Fruit fly (Drosophila melanogaster) whole organism, embryonic: ENCODE measurements around the gene CG6431.
A peak's percentile ranks its signal among the peaks of the same experiment; 100 is the strongest.

Experiments used
- Aef1 ChIP-seq: fragments of 200-800 bp; sonication (Bioruptor generic); IDR thresholded peaks from 3 replicates; pipeline ENCODE4 v1.3.6; 2022; ENCODE audit warnings: missing biosample characterization, missing genetic modification characterization
- B-H1 ChIP-seq: fragments of 200-800 bp; sonication (Bioruptor generic); IDR thresholded peaks from 3 replicates; pipeline ENCODE4 v1.3.6; 2022; ENCODE audit warnings: missing biosample characterization, missing genetic modification characterization
- B-H2 ChIP-seq: fragments of 200-800 bp; sonication (Bioruptor generic); optimal IDR thresholded peaks from 2 replicates; lab custom pipeline; 2018; ENCODE audit warnings: missing biosample characterization, mild to moderate bottlenecking, missing genetic modification characterization
- CG10147 ChIP-seq: fragments of 200-800 bp; sonication (Bioruptor generic); optimal IDR thresholded peaks from 2 replicates; lab custom pipeline; 2019; ENCODE audit warnings: missing biosample characterization, mild to moderate bottlenecking, missing genetic modification characterization, moderate library complexity
- CG10543 ChIP-seq: fragments of 200-800 bp; sonication (Bioruptor generic); optimal IDR thresholded peaks from 3 replicates; lab custom pipeline; 2017; ENCODE audit warnings: missing biosample characterization, mild to moderate bottlenecking, missing genetic modification characterization, moderate library complexity
- CG11093 ChIP-seq: fragments of 200-800 bp; sonication (Bioruptor generic); IDR thresholded peaks from 3 replicates; pipeline ENCODE4 v1.3.6; 2022; ENCODE audit warnings: missing biosample characterization, missing genetic modification characterization
- CG11247 ChIP-seq: fragments of 200-800 bp; sonication (Bioruptor generic); IDR thresholded peaks from 2 replicates; pipeline ENCODE4 v1.3.6; 2022; ENCODE audit warnings: missing biosample characterization, missing genetic modification characterization
- CG11560 ChIP-seq: fragments of 200-800 bp; sonication (Bioruptor generic); IDR thresholded peaks from 3 replicates; pipeline ENCODE4 v1.3.6; 2022; ENCODE audit warnings: missing biosample characterization, missing genetic modification characterization
- CG11695 ChIP-seq: fragments of 200-800 bp; sonication (Bioruptor generic); IDR thresholded peaks from 3 replicates; pipeline ENCODE4 v1.3.6; 2022; ENCODE audit warnings: missing biosample characterization, missing genetic modification characterization
- CG11723 ChIP-seq: fragments of 200-800 bp; sonication (Bioruptor generic); optimal IDR thresholded peaks from 2 replicates; lab custom pipeline; 2017; ENCODE audit warnings: missing biosample characterization, mild to moderate bottlenecking, missing genetic modification characterization
- CG14710 ChIP-seq: fragments of 200-800 bp; sonication (Bioruptor generic); optimal IDR thresholded peaks from 3 replicates; lab custom pipeline; 2019; ENCODE audit warnings: missing biosample characterization, mild to moderate bottlenecking, missing genetic modification characterization, moderate library complexity
- CG15514 ChIP-seq: fragments of 200-800 bp; sonication (Bioruptor generic); optimal IDR thresholded peaks from 3 replicates; lab custom pipeline; 2017; ENCODE audit warnings: missing biosample characterization, missing genetic modification characterization, mild to moderate bottlenecking, moderate library complexity, missing genetic modification reagents
- CG16813 ChIP-seq: fragments of 200-800 bp; sonication (Bioruptor generic); IDR thresholded peaks from 3 replicates; pipeline ENCODE4 v1.3.6; 2022; ENCODE audit warnings: missing biosample characterization, missing genetic modification characterization; ENCODE audit not compliant: partially characterized antibody
- CG17912 ChIP-seq: fragments of 200-800 bp; sonication (Bioruptor generic); optimal IDR thresholded peaks from 2 replicates; lab custom pipeline; 2018; ENCODE audit warnings: missing biosample characterization, mild to moderate bottlenecking, missing genetic modification characterization
- CG2120 ChIP-seq: fragments of 200-800 bp; sonication (Bioruptor generic); optimal IDR thresholded peaks from 3 replicates; lab custom pipeline; 2016; ENCODE audit warnings: missing biosample characterization, missing genetic modification characterization
- CG2678 ChIP-seq: fragments of 200-800 bp; sonication (Bioruptor generic); optimal IDR thresholded peaks from 3 replicates; lab custom pipeline; 2019; ENCODE audit warnings: missing biosample characterization, mild to moderate bottlenecking, missing genetic modification characterization, moderate library complexity
- CG32767 ChIP-seq: fragments of 200-800 bp; sonication (Bioruptor generic); IDR thresholded peaks from 2 replicates; pipeline ENCODE4 v1.3.6; 2022; ENCODE audit warnings: missing biosample characterization, missing genetic modification characterization
- CG4707 ChIP-seq: fragments of 200-800 bp; sonication (Bioruptor generic); optimal IDR thresholded peaks from 2 replicates; lab custom pipeline; 2018; ENCODE audit warnings: missing biosample characterization, mild to moderate bottlenecking, missing genetic modification characterization, moderate library complexity
- CG6654 ChIP-seq: fragments of 200-800 bp; sonication (Bioruptor generic); optimal IDR thresholded peaks from 2 replicates; lab custom pipeline; 2017; ENCODE audit warnings: missing biosample characterization, mild to moderate bottlenecking, missing genetic modification characterization
- CG8089 ChIP-seq: fragments of 200-800 bp; sonication (Bioruptor generic); optimal IDR thresholded peaks from 3 replicates; lab custom pipeline; 2016; ENCODE audit warnings: missing biosample characterization, missing genetic modification characterization
- CG8944 ChIP-seq: fragments of 200-800 bp; sonication (Bioruptor generic); optimal IDR thresholded peaks from 3 replicates; lab custom pipeline; 2016; ENCODE audit warnings: missing biosample characterization, missing genetic modification characterization
- CG9817 ChIP-seq: fragments of 200-800 bp; sonication (Bioruptor generic); optimal IDR thresholded peaks from 2 replicates; lab custom pipeline; 2018; ENCODE audit warnings: missing biosample characterization, mild to moderate bottlenecking, missing genetic modification characterization, moderate library complexity
- CHES-1-like ChIP-seq: fragments of 200-800 bp; sonication (Bioruptor generic); optimal IDR thresholded peaks from 2 replicates; lab custom pipeline; 2016; ENCODE audit warnings: missing biosample characterization, missing genetic modification characterization
- Deaf1 ChIP-seq: fragments of 200-800 bp; optimal IDR thresholded peaks from 3 replicates; lab custom pipeline; 2019; ENCODE audit warnings: missing biosample characterization, mild to moderate bottlenecking, missing genetic modification characterization, moderate library complexity
- Dek ChIP-seq: fragments of 200-800 bp; sonication (Bioruptor generic); optimal IDR thresholded peaks from 3 replicates; lab custom pipeline; 2019; ENCODE audit warnings: missing biosample characterization, mild to moderate bottlenecking, missing genetic modification characterization, moderate library complexity
- Doc2 ChIP-seq: fragments of 200-800 bp; sonication (Bioruptor generic); IDR thresholded peaks from 2 replicates; pipeline ENCODE4 v1.3.6; 2022; ENCODE audit warnings: missing biosample characterization, missing genetic modification characterization
- Gsc ChIP-seq: fragments of 200-800 bp; sonication (Bioruptor generic); IDR thresholded peaks from 2 replicates; pipeline ENCODE4 v1.3.6; 2022; ENCODE audit warnings: missing biosample characterization, missing genetic modification characterization
- H15 ChIP-seq: fragments of 200-800 bp; sonication (Bioruptor generic); IDR thresholded peaks from 3 replicates; pipeline ENCODE4 v1.3.6; 2022; ENCODE audit warnings: missing biosample characterization, missing genetic modification characterization
- HLH3B ChIP-seq: fragments of 200-800 bp; sonication (Bioruptor generic); IDR thresholded peaks from 2 replicates; pipeline ENCODE4 v1.3.6; 2022; ENCODE audit warnings: missing biosample characterization, missing genetic modification characterization
- Hmr ChIP-seq: fragments of 200-800 bp; sonication (Bioruptor generic); optimal IDR thresholded peaks from 3 replicates; lab custom pipeline; 2017; ENCODE audit warnings: mild to moderate bottlenecking, missing biosample characterization, missing genetic modification reagents, missing genetic modification characterization
- Meics ChIP-seq: fragments of 200-800 bp; sonication (Bioruptor generic); optimal IDR thresholded peaks from 2 replicates; lab custom pipeline; 2017; ENCODE audit warnings: missing biosample characterization, mild to moderate bottlenecking, missing genetic modification characterization
- Mrtf ChIP-seq: fragments of 200-800 bp; sonication (Bioruptor generic); IDR thresholded peaks from 3 replicates; pipeline ENCODE4 v1.3.6; 2022; ENCODE audit warnings: missing biosample characterization, missing genetic modification characterization
- NfI ChIP-seq: fragments of 200-800 bp; sonication (Bioruptor generic); optimal IDR thresholded peaks from 3 replicates; lab custom pipeline; 2018; ENCODE audit warnings: missing biosample characterization, mild to moderate bottlenecking, missing genetic modification characterization, moderate library complexity
- Optix ChIP-seq: fragments of 200-800 bp; sonication (Bioruptor generic); IDR thresholded peaks from 3 replicates; pipeline ENCODE4 v1.3.6; 2022; ENCODE audit warnings: missing biosample characterization, missing genetic modification characterization
- Six4 ChIP-seq: fragments of 200-800 bp; sonication (Bioruptor generic); optimal IDR thresholded peaks from 2 replicates; lab custom pipeline; 2016; ENCODE audit warnings: missing biosample characterization, missing genetic modification characterization
- Xrp1 ChIP-seq: fragments of 200-800 bp; sonication (Bioruptor generic); IDR thresholded peaks from 2 replicates; pipeline ENCODE4 v1.3.6; 2022; ENCODE audit warnings: missing biosample characterization, missing genetic modification characterization
- cato ChIP-seq: fragments of 200-800 bp; sonication (Bioruptor generic); optimal IDR thresholded peaks from 2 replicates; lab custom pipeline; 2016; ENCODE audit warnings: missing biosample characterization, missing genetic modification characterization, borderline replicate concordance
- eve ChIP-seq, 2 experiments: fragments of >200 bp; optimal IDR thresholded peaks; 2 replicates each; lab custom pipeline; 2017; ENCODE audit warnings: missing biosample characterization in 2 of 2, missing genetic modification characterization in 2 of 2
- gcm2 ChIP-seq: fragments of 200-800 bp; sonication (Bioruptor generic); optimal IDR thresholded peaks from 2 replicates; lab custom pipeline; 2016; ENCODE audit warnings: missing biosample characterization, missing genetic modification characterization
- gsb ChIP-seq: fragments of 200-800 bp; sonication (Bioruptor generic); IDR thresholded peaks from 2 replicates; pipeline ENCODE4 v1.3.6; 2022; ENCODE audit warnings: missing biosample characterization, missing genetic modification characterization
- hkb ChIP-seq, 2 experiments: fragments of 200-800 bp in 1 of 2; fragments of >200 bp in 1 of 2; sonication (Bioruptor generic) in 1 of 2; IDR thresholded peaks in 1 of 2; optimal IDR thresholded peaks in 1 of 2; 2 replicates each; pipeline versions ENCODE4 v1.3.6 to Lab custom; 2017 to 2022; ENCODE audit warnings: missing biosample characterization in 1 of 2, missing genetic modification characterization in 1 of 2
- inv ChIP-seq: fragments of 200-800 bp; sonication (Bioruptor generic); IDR thresholded peaks from 2 replicates; pipeline ENCODE4 v1.3.6; 2022; ENCODE audit warnings: missing biosample characterization, missing genetic modification characterization; ENCODE audit not compliant: partially characterized antibody
- klu ChIP-seq: fragments of 200-800 bp; sonication (Bioruptor generic); IDR thresholded peaks from 2 replicates; pipeline ENCODE4 v1.3.6; 2022; ENCODE audit warnings: missing biosample characterization, missing genetic modification characterization
- peb ChIP-seq: fragments of 200-800 bp; sonication (Bioruptor generic); IDR thresholded peaks from 2 replicates; pipeline ENCODE4 v1.3.6; 2022; ENCODE audit warnings: missing biosample characterization, missing genetic modification characterization
- pzg ChIP-seq: fragments of 200-800 bp; sonication (Bioruptor generic); optimal IDR thresholded peaks from 3 replicates; lab custom pipeline; 2018; ENCODE audit warnings: missing biosample characterization, mild to moderate bottlenecking, missing genetic modification characterization, moderate library complexity
- salm ChIP-seq: fragments of 200-800 bp; sonication (Bioruptor generic); optimal IDR thresholded peaks from 2 replicates; lab custom pipeline; 2018; ENCODE audit warnings: missing biosample characterization, mild to moderate bottlenecking, missing genetic modification characterization
- sisA ChIP-seq: fragments of 200-800 bp; sonication (Bioruptor generic); IDR thresholded peaks from 2 replicates; pipeline ENCODE4 v1.3.6; 2022; ENCODE audit warnings: missing biosample characterization, missing genetic modification characterization
- slp2 ChIP-seq: fragments of 200-800 bp; sonication (Bioruptor generic); optimal IDR thresholded peaks from 2 replicates; lab custom pipeline; 2016; ENCODE audit warnings: missing biosample characterization, missing genetic modification characterization
- tup ChIP-seq: fragments of 200-800 bp; sonication (Bioruptor generic); optimal IDR thresholded peaks from 2 replicates; lab custom pipeline; 2016; ENCODE audit warnings: missing biosample characterization, mild to moderate bottlenecking, missing genetic modification characterization, moderate library complexity
- zfh1 ChIP-seq: fragments of 200-800 bp; sonication (Bioruptor generic); IDR thresholded peaks from 3 replicates; pipeline ENCODE4 v1.3.6; 2022; ENCODE audit warnings: missing biosample characterization, missing genetic modification characterization

CG6431 gene

dm6 chr2L:10703281-10703680 is 20.7 kb upstream of the CG6431 start, which contains the start of gene CG6415 (continued):
- TF ChIP-seq Aef1 (peak; percentile 68), inv (GFP tag; lab: Robert Waterston, UW) (no peak), Dek (tag; lab: Kevin White, UChicago) (peak; percentile 58), salm (peak; percentile 47), Hmr (GFP tag; lab: Kevin White, UChicago) (peak; percentile 72), CG15514 (GFP tag; lab: Kevin White, UChicago) (peak; percentile 44), tup (GFP tag; lab: Kevin White, UChicago) (peak; percentile 36), H15 (GFP tag; lab: Robert Waterston, UW) (peak; percentile 72; the same call in 2 of the 3 replicates), sisA (GFP tag; lab: Robert Waterston, UW) (peak; percentile 48), HLH3B (peak; percentile 70; the same call in 1 of the 2 replicates), CG2678 (tag; lab: Kevin White, UChicago) (peak; percentile 87), B-H1 (GFP tag; lab: Robert Waterston, UW) (peak; percentile 53), CG10147 (GFP tag; lab: Kevin White, UChicago) (peak; percentile 53), gsb (GFP tag; lab: Robert Waterston, UW) (peak; percentile 42; the same call in 1 of the 2 replicates), Gsc (GFP tag; lab: Robert Waterston, UW) (0 out of 2 replicates have a peak, but pooled peaks have one; percentile 39), CG8944 (GFP tag; lab: Kevin White, UChicago) (peak; percentile 60), pzg (GFP tag; lab: Kevin White, UChicago) (no peak), peb (GFP tag; lab: Robert Waterston, UW) (0 out of 2 replicates have a peak, but pooled peaks have one; percentile 21), CG2120 (GFP tag; lab: Kevin White, UChicago) (peak; percentile 86), CG9817 (tag; lab: Kevin White, UChicago) (peak; percentile 76), CG11723 (GFP tag; lab: Kevin White, UChicago) (peak; percentile 40), Xrp1 (GFP tag; lab: Robert Waterston, UW) (peak; percentile 86), CG11560 (tag; lab: Robert Waterston, UW) (0 out of 3 replicates have a peak, but pooled peaks have one; percentile 40), eve (GFP tag; optimal IDR thresholded peaks at IDR 0.05; lab: Kevin White, UChicago) (no peak), Mrtf (GFP tag; lab: Robert Waterston, UW) (peak; percentile 57; the same call in 2 of the 3 replicates), hkb (optimal IDR thresholded peaks at IDR 0.05; lab: Kevin White, UChicago) (no peak), hkb (GFP tag; IDR thresholded peaks at IDR 0.05; lab: Robert Waterston, UW) (peak; percentile 65), CG11093 (GFP tag; lab: Robert Waterston, UW) (peak; percentile 49; the same call in 1 of the 3 replicates), Doc2 (GFP tag; lab: Robert Waterston, UW) (no peak), CG14710 (tag; lab: Kevin White, UChicago) (peak; percentile 70), CG11695 (GFP tag; lab: Robert Waterston, UW) (peak; percentile 81; the same call in 2 of the 3 replicates), NfI (GFP tag; lab: Kevin White, UChicago) (peak; percentile 60), CG6654 (peak; percentile 31), cato (GFP tag; lab: Kevin White, UChicago) (peak; percentile 4), Deaf1 (no peak), CHES-1-like (GFP tag; lab: Kevin White, UChicago) (peak; percentile 14), CG8089 (GFP tag; lab: Kevin White, UChicago) (peak; percentile 44), CG17912 (no peak), gcm2 (GFP tag; lab: Kevin White, UChicago) (no peak), slp2 (peak; percentile 52), CG10543 (peak; percentile 51), klu (GFP tag; lab: Robert Waterston, UW) (no peak; the same call in 1 of the 2 replicates), CG16813 (GFP tag; lab: Robert Waterston, UW) (no peak), Six4 (peak; percentile 40), Optix (GFP tag; lab: Robert Waterston, UW) (peak; percentile 42; the same call in 1 of the 3 replicates), Meics (peak; percentile 77), CG11247 (GFP tag; lab: Robert Waterston, UW) (peak; percentile 70), CG32767 (GFP tag; lab: Robert Waterston, UW) (peak; percentile 21; the same call in 1 of the 2 replicates), zfh1 (GFP tag; lab: Robert Waterston, UW) (peak; percentile 83), B-H2 (GFP tag; lab: Kevin White, UChicago) (no peak), CG4707 (no peak)
